Worm (Caenorhabditis elegans) whole organism, L1 larva: ENCODE data around the gene fbxa-183.
A peak's percentile ranks its signal among the peaks of the same experiment; 100 is the strongest.

Experiments
- C04F5.9 ChIP-seq: sonication (generic microtip); optimal IDR thresholded peaks from 2 replicates; lab custom pipeline; 2016; ENCODE audit warnings: missing genetic modification characterization, missing compliant biosample characterization
- F16B12.6 ChIP-seq: fragments of 150-350 bp; optimal IDR thresholded peaks from 2 replicates; lab custom pipeline; 2014; ENCODE audit warnings: missing biosample characterization, missing genetic modification characterization
- alr-1 ChIP-seq: fragments of 200-800 bp; sonication (Bioruptor generic); optimal IDR thresholded peaks from 2 replicates; lab custom pipeline; 2018; ENCODE audit warnings: borderline replicate concordance, mild to moderate bottlenecking, missing genetic modification characterization, missing compliant biosample characterization
- aly-2 ChIP-seq: fragments of 150-350 bp; optimal IDR thresholded peaks from 2 replicates; lab custom pipeline; 2014; ENCODE audit warnings: missing biosample characterization, missing genetic modification characterization
- ama-1 ChIP-seq: fragments of 150-350 bp; optimal IDR thresholded peaks from 2 replicates; lab custom pipeline; 2014
- blmp-1 ChIP-seq: fragments of 150-350 bp; optimal IDR thresholded peaks from 2 replicates; lab custom pipeline; 2014; ENCODE audit warnings: missing biosample characterization, missing genetic modification characterization
- ceh-63 ChIP-seq: fragments of 200-800 bp; sonication (Bioruptor generic); optimal IDR thresholded peaks from 2 replicates; lab custom pipeline; 2018; ENCODE audit warnings: mild to moderate bottlenecking, missing genetic modification characterization, missing compliant biosample characterization
- ceh-82 ChIP-seq, 3 experiments: fragments of 150-350 bp in 1 of 3; sonication (generic microtip) in 2 of 3; optimal IDR thresholded peaks; 2 replicates each; lab custom pipeline; 2014 to 2017; ENCODE audit warnings: missing biosample characterization in 3 of 3, missing genetic modification characterization in 3 of 3
- ceh-88 ChIP-seq: fragments of 200-800 bp; sonication (Bioruptor generic); IDR thresholded peaks from 2 replicates; pipeline ENCODE4 v1.3.6; 2022; ENCODE audit warnings: missing genetic modification characterization, missing compliant biosample characterization
- dpl-1 ChIP-seq, 3 experiments: fragments of 150-350 bp in 2 of 3; sonication (generic microtip) in 1 of 3; optimal IDR thresholded peaks; 2 replicates each; lab custom pipeline; 2014 to 2017; ENCODE audit warnings: missing biosample characterization in 3 of 3, missing genetic modification characterization in 3 of 3, missing genetic modification reagents in 3 of 3
- efl-1 ChIP-seq, 4 experiments: fragments of 150-350 bp; optimal IDR thresholded peaks in 3 of 4; peaks in 1 of 4; 1 replicate in 1 of 4; 2 replicates in 3 of 4; lab custom pipeline; 2014; ENCODE audit warnings: missing biosample characterization in 2 of 4, missing genetic modification characterization in 2 of 4, missing genetic modification reagents in 2 of 4
- efl-3 ChIP-seq: fragments of 200-800 bp; sonication (Bioruptor generic); optimal IDR thresholded peaks from 2 replicates; lab custom pipeline; 2018; ENCODE audit warnings: mild to moderate bottlenecking, missing genetic modification characterization, missing compliant biosample characterization
- elt-2 ChIP-seq: sonication (generic microtip); optimal IDR thresholded peaks from 2 replicates; lab custom pipeline; 2016; ENCODE audit warnings: missing genetic modification characterization, mild to moderate bottlenecking, inconsistent platforms, missing compliant biosample characterization, missing genetic modification reagents
- elt-3 ChIP-seq, 6 experiments: fragments of 150-350 bp in 1 of 6; sonication (generic microtip); optimal IDR thresholded peaks; 2 replicates each; lab custom pipeline; 2017 to 2018; ENCODE audit warnings: missing biosample characterization in 6 of 6, missing genetic modification characterization in 6 of 6, inconsistent platforms in 1 of 6
- fkh-4 ChIP-seq: sonication (generic microtip); optimal IDR thresholded peaks from 2 replicates; lab custom pipeline; 2016; ENCODE audit warnings: missing compliant biosample characterization, missing genetic modification characterization, borderline replicate concordance
- fkh-8 ChIP-seq: sonication (generic microtip); optimal IDR thresholded peaks from 2 replicates; lab custom pipeline; 2016; ENCODE audit warnings: mild to moderate bottlenecking, missing genetic modification characterization, missing compliant biosample characterization
- fos-1 ChIP-seq: fragments of 150-350 bp; optimal IDR thresholded peaks from 2 replicates; lab custom pipeline; 2014; ENCODE audit warnings: missing biosample characterization, missing genetic modification characterization
- grh-1 ChIP-seq: fragments of 200-800 bp; sonication (Bioruptor generic); IDR thresholded peaks from 2 replicates; pipeline ENCODE4 v1.3.6; 2022; ENCODE audit warnings: missing genetic modification reagents, missing genetic modification characterization, missing compliant biosample characterization
- jun-1 ChIP-seq: fragments of 150-350 bp; optimal IDR thresholded peaks from 2 replicates; lab custom pipeline; 2014; ENCODE audit warnings: missing biosample characterization, missing genetic modification reagents, missing genetic modification characterization
- lin-14 ChIP-seq: fragments of 200-800 bp; sonication (Bioruptor generic); optimal IDR thresholded peaks from 2 replicates; lab custom pipeline; 2018; ENCODE audit warnings: mild to moderate bottlenecking, missing genetic modification characterization, moderate library complexity, missing compliant biosample characterization
- lin-15B ChIP-seq: fragments of 150-350 bp; sonication (generic microtip); optimal IDR thresholded peaks from 3 replicates; lab custom pipeline; 2014; ENCODE audit warnings: missing biosample characterization, missing genetic modification characterization
- lin-35 ChIP-seq, 2 experiments: fragments of 150-350 bp; optimal IDR thresholded peaks; 2 replicates each; lab custom pipeline; 2014; ENCODE audit warnings: missing biosample characterization in 2 of 2, missing genetic modification characterization in 2 of 2, missing genetic modification reagents in 2 of 2
- lin-39 ChIP-seq: fragments of 150-350 bp; optimal IDR thresholded peaks from 2 replicates; lab custom pipeline; 2014; ENCODE audit warnings: missing biosample characterization, missing genetic modification reagents, missing genetic modification characterization
- lsy-2 ChIP-seq, 2 experiments: fragments of 150-350 bp; optimal IDR thresholded peaks; 2 replicates each; lab custom pipeline; 2014; ENCODE audit warnings: missing biosample characterization in 2 of 2, missing genetic modification characterization in 2 of 2
- mdl-1 ChIP-seq, 2 experiments: fragments of 150-350 bp; optimal IDR thresholded peaks; 2 replicates each; lab custom pipeline; 2014 to 2017; ENCODE audit warnings: missing biosample characterization in 2 of 2, missing genetic modification characterization in 2 of 2, inconsistent platforms in 1 of 2
- mep-1 ChIP-seq: fragments of 150-350 bp; optimal IDR thresholded peaks from 2 replicates; lab custom pipeline; 2014; ENCODE audit warnings: missing biosample characterization, missing genetic modification characterization
- nhr-12 ChIP-seq: sonication (generic microtip); optimal IDR thresholded peaks from 2 replicates; lab custom pipeline; 2017; ENCODE audit warnings: missing biosample characterization, missing genetic modification characterization
- nhr-19 ChIP-seq: fragments of 200-800 bp; sonication (Bioruptor generic); conservative IDR thresholded peaks from 2 replicates; pipeline ENCODE4 v1.3.6; 2022; ENCODE audit warnings: missing genetic modification characterization, missing compliant biosample characterization
- nhr-20 ChIP-seq: sonication (generic microtip); optimal IDR thresholded peaks from 2 replicates; lab custom pipeline; 2016; ENCODE audit warnings: mild to moderate bottlenecking, missing genetic modification characterization, missing compliant biosample characterization
- nhr-71 ChIP-seq: sonication (generic microtip); optimal IDR thresholded peaks from 2 replicates; lab custom pipeline; 2016; ENCODE audit warnings: mild to moderate bottlenecking, missing genetic modification characterization, moderate library complexity, missing compliant biosample characterization
- nhr-76 ChIP-seq: sonication (generic microtip); optimal IDR thresholded peaks from 2 replicates; lab custom pipeline; 2017; ENCODE audit warnings: missing biosample characterization, missing genetic modification characterization
- nhr-85 ChIP-seq: sonication (generic microtip); peaks from one replicate; lab custom pipeline; 2016; ENCODE audit warnings: missing genetic modification characterization, inconsistent platforms, missing compliant biosample characterization
- pax-3 ChIP-seq: fragments of 200-800 bp; sonication (Bioruptor generic); optimal IDR thresholded peaks from 2 replicates; lab custom pipeline; 2018; ENCODE audit warnings: mild to moderate bottlenecking, missing genetic modification characterization, moderate library complexity, missing compliant biosample characterization
- pqm-1 ChIP-seq: sonication (generic microtip); optimal IDR thresholded peaks from 3 replicates; lab custom pipeline; 2017; ENCODE audit warnings: missing biosample characterization, missing genetic modification characterization
- snu-23 ChIP-seq: sonication (generic microtip); optimal IDR thresholded peaks from 2 replicates; lab custom pipeline; 2016; ENCODE audit warnings: missing genetic modification characterization, missing compliant biosample characterization
- swsn-7 ChIP-seq: sonication (generic microtip); optimal IDR thresholded peaks from 2 replicates; lab custom pipeline; 2016; ENCODE audit warnings: missing genetic modification characterization, missing compliant biosample characterization
- tbx-2 ChIP-seq: sonication (generic microtip); optimal IDR thresholded peaks from 2 replicates; lab custom pipeline; 2016; ENCODE audit warnings: missing genetic modification characterization, missing compliant biosample characterization
- tlp-1 ChIP-seq: fragments of 150-350 bp; optimal IDR thresholded peaks from 2 replicates; lab custom pipeline; 2014; ENCODE audit warnings: missing biosample characterization, missing genetic modification characterization
- unc-86 ChIP-seq: sonication (generic microtip); optimal IDR thresholded peaks from 2 replicates; lab custom pipeline; 2016; ENCODE audit warnings: missing genetic modification characterization, missing compliant biosample characterization

fbxa-183 gene

DNA sequence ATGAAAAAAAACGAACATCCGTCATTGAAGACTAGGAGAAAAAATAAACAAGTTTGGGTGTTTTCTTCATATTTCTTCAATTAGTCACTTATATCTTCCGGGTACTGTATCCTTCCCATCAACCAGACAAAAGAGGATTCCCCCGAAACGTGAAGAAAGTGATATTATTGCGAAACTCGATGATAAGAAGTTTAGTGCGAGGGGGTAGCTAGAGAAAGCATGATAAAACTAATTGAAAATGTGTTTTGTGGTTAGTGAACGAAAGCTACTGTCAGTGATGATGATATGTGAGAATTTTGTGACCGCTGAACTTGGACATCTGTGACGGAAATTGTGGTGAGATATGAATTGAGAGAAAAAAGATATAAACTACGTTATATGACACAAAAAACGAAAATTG, 40.4 kb upstream of the fbxa-183 start (continued):
- TF ChIP-seq swsn-7 (no peak), nhr-71 (tag; lab: Kevin White, UChicago) (peak; percentile 71), snu-23 (GFP tag; lab: Kevin White, UChicago) (peak; percentile 32), lin-14 (GFP tag; lab: Kevin White, UChicago) (peak; percentile 70), grh-1 (GFP tag; lab: Robert Waterston, UW) (no peak), ceh-82 (tag; optimal IDR thresholded peaks at IDR 0.05; lab: Kevin White, UChicago) (no peak), fos-1 (no peak), tbx-2 (peak; percentile 44), pax-3 (tag; lab: Kevin White, UChicago) (no peak), lin-35 (GFP tag; optimal IDR thresholded peaks at IDR 0.05; lab: Kevin White, UChicago) (peak in 1 of 2 experiments; percentile 11), lin-39 (no peak), efl-3 (GFP tag; lab: Kevin White, UChicago) (no peak), ama-1 (lab: Kevin White, UChicago) (no peak), alr-1 (tag; lab: Kevin White, UChicago) (no peak), blmp-1 (peak; percentile 98), unc-86 (no peak), aly-2 (tag; lab: Kevin White, UChicago) (no peak), nhr-19 (GFP tag; lab: Robert Waterston, UW) (0 out of 2 replicates have a peak, but pooled peaks have one; percentile 19), tlp-1 (tag; lab: Kevin White, UChicago) (no peak), nhr-85 (tag; lab: Kevin White, UChicago) (peak; percentile 86), elt-2 (tag; lab: Kevin White, UChicago) (peak; percentile 10), lin-15B (tag; lab: Kevin White, UChicago) (no peak), lsy-2 (tag; optimal IDR thresholded peaks at IDR 0.05; lab: Kevin White, UChicago) (no peak), F16B12.6 (no peak), nhr-12 (no peak)

DNA sequence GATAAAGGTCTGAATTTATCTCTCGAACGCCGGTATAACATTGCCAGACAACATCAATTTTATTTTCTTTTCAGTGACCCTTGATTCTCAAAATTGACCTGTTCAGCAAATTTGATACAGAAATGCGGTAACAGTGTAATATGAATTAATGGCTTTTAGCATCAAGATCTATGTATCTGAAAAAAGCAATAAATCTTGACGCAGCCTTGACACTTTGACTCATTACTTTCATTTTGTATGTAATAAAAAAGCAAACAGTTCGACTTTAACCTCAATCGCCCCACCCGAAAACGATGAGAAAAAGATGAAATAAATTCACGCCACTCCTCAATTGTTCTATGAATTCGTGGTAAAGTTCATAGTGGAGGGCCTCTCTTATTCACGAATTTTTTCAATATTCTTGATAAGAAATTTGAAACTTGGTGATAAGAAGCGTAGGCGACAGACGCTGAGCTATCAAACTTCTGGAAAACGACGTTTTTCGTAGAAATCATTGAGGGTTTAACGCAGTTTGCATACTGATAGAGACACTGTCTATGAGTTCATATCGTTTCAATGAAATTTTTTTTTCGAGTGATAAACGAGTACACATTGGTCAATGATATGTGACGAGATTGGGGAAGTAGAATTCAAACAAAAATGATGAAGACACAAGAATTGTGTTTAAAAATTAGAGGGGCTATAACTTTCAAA, 39.0 kb upstream of the fbxa-183 start:
- TF ChIP-seq lin-14 (GFP tag; lab: Kevin White, UChicago) (peak; percentile 5), nhr-20 (peak; percentile 2), pqm-1 (peak; percentile 99), jun-1 (tag; lab: Kevin White, UChicago) (peak; percentile 21), nhr-85 (tag; lab: Kevin White, UChicago) (peak; percentile 72), elt-2 (tag; lab: Kevin White, UChicago) (peak; percentile 96), grh-1 (GFP tag; lab: Robert Waterston, UW) (no peak), pax-3 (tag; lab: Kevin White, UChicago) (no peak), C04F5.9 (tag; lab: Kevin White, UChicago) (no peak), tlp-1 (tag; lab: Kevin White, UChicago) (peak; percentile 85), nhr-71 (tag; lab: Kevin White, UChicago) (peak; percentile 23)

DNA sequence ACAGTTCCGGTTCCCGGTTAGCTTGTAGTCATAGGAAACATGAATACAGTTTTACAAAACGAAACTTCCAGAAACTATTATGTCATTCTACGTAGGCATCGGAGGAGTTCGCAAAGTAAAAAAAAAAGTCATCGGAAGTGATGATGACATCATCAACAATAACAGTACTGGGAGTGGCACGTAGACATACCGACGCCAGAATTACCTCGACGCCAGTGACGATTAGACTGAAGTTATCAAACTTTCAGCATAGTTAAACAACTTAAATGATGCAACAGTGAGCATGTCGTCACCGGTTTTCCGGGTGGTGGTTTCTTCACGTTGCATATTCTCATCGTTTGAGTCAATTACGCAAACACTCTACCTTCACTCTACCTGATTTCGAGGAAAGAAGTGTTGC, 37.8 kb upstream of the fbxa-183 start:
- TF ChIP-seq fkh-4 (tag; lab: Kevin White, UChicago) (no peak), nhr-76 (tag; lab: Kevin White, UChicago) (no peak), fkh-8 (tag; lab: Kevin White, UChicago) (no peak), nhr-85 (tag; lab: Kevin White, UChicago) (no peak), lin-35 (GFP tag; optimal IDR thresholded peaks at IDR 0.05; lab: Kevin White, UChicago) (no peak), efl-1 (optimal IDR thresholded peaks at IDR 0.05; lab: Kevin White, UChicago) (no peak), efl-1 (GFP tag; optimal IDR thresholded peaks at IDR 0.05 in 1 of 2; lab: Kevin White, UChicago) (no peak), ceh-88 (GFP tag; lab: Robert Waterston, UW) (no peak), elt-3 (tag; optimal IDR thresholded peaks at IDR 0.05; lab: Kevin White, UChicago) (no peak), dpl-1 (GFP tag; optimal IDR thresholded peaks at IDR 0.05; lab: Kevin White, UChicago) (no peak), nhr-19 (GFP tag; lab: Robert Waterston, UW) (no peak), F16B12.6 (no peak), ceh-63 (GFP tag; lab: Kevin White, UChicago) (no peak), mep-1 (no peak), mdl-1 (tag; optimal IDR thresholded peaks at IDR 0.05; lab: Kevin White, UChicago) (no peak)
- TF ChIP-seq, all 84 proteins: peak for 0
